Worm (Caenorhabditis elegans) whole organism, late embryonic: ENCODE results near the gene nuo-4.

Experiments used
- ceh-19 ChIP-seq: fragments of 200-800 bp; sonication (Bioruptor generic); optimal IDR thresholded peaks from 2 replicates; lab custom pipeline; 2018; ENCODE audit warnings: mild to moderate bottlenecking, missing genetic modification characterization, missing compliant biosample characterization
- ceh-31 ChIP-seq: sonication (generic microtip); optimal IDR thresholded peaks from 2 replicates; lab custom pipeline; 2016; ENCODE audit warnings: missing genetic modification characterization, missing compliant biosample characterization
- dve-1 ChIP-seq: sonication (generic microtip); optimal IDR thresholded peaks from 2 replicates; lab custom pipeline; 2017; ENCODE audit warnings: antibody characterized with exemption, mild to moderate bottlenecking, missing genetic modification characterization, missing compliant biosample characterization
- ets-4 ChIP-seq: sonication (generic microtip); optimal IDR thresholded peaks from 2 replicates; lab custom pipeline; 2016; ENCODE audit warnings: missing genetic modification characterization, missing compliant biosample characterization
- lin-11 ChIP-seq: fragments of 200-800 bp; sonication (Bioruptor generic); optimal IDR thresholded peaks from 2 replicates; lab custom pipeline; 2018; ENCODE audit warnings: mild to moderate bottlenecking, missing genetic modification characterization, missing compliant biosample characterization
- pqm-1 ChIP-seq: sonication (generic microtip); optimal IDR thresholded peaks from 2 replicates; lab custom pipeline; 2016; ENCODE audit warnings: missing genetic modification characterization, missing compliant biosample characterization
- tbx-2 ChIP-seq: sonication (generic microtip); optimal IDR thresholded peaks from 2 replicates; lab custom pipeline; 2016; ENCODE audit warnings: missing genetic modification characterization, missing compliant biosample characterization

ce11 chrIII:7112285-7112684 lies 46.3 kb downstream of the nuo-4 start:
- TF ChIP-seq dve-1 (tag; lab: Kevin White, UChicago) (no peak), tbx-2 (tag; lab: Kevin White, UChicago) (no peak), ets-4 (tag; lab: Kevin White, UChicago) (no peak), ceh-19 (no peak), pqm-1 (tag; lab: Kevin White, UChicago) (no peak), lin-11 (tag; lab: Kevin White, UChicago) (no peak), ceh-31 (no peak)
